Worm (Caenorhabditis elegans): ENCODE measurements around the gene F13H10.9.

F13H10.9 gene

DNA sequence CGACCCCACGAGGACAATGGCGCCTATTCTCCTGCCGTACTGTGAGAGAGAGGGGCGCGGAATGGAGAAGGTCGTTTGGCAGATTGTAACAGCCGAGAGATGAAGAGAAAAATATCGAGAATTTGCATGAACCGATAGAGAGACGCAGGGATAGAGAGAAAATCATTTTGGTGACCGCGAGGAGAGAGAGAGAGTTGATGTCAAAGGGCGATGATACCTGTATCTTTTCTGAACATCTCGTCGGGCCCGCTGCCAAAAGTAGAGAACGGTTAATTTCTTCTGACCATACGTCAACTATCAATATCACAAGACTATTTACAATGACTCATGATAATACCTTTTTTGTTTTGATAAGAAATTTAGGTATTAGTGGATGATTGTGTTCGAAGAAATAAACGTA lies 25.7 kb upstream of the F13H10.9 start:
- TF ChIP-seq mes-4 (tag; optimal IDR thresholded peaks at IDR 0.05), result no peak
- TF ChIP-seq ceh-79 (tag; optimal IDR thresholded peaks at IDR 0.05), result no peak
- no peak for TF ChIP-seq ztf-28 (GFP tag; IDR thresholded peaks at IDR 0.05)
- TF ChIP-seq Y95B8A.8 (GFP tag; IDR thresholded peaks at IDR 0.05), result no peak
- TF ChIP-seq F52B5.7 (tag; optimal IDR thresholded peaks at IDR 0.05), result no peak
- no peak for TF ChIP-seq hsf-1 (GFP tag; IDR thresholded peaks at IDR 0.05)
- no peak for TF ChIP-seq zfh-2 (GFP tag; conservative IDR thresholded peaks at IDR 0.05)
- TF ChIP-seq C06A6.2 (GFP tag; conservative IDR thresholded peaks at IDR 0.05), result peak; percentile 62; the same call in 1 of the 2 replicates
- no peak for TF ChIP-seq let-607 (tag; optimal IDR thresholded peaks at IDR 0.05)
- TF ChIP-seq nfya-1 (tag; optimal IDR thresholded peaks at IDR 0.05; ENCODE audit: borderline replicate concordance, insufficient read depth), result no peak
- no peak for TF ChIP-seq nfya-2 (GFP tag; IDR thresholded peaks at IDR 0.05)
- no peak for TF ChIP-seq snpc-3.4 (tag; optimal IDR thresholded peaks at IDR 0.05)
- no peak for TF ChIP-seq efl-1 (GFP tag; optimal IDR thresholded peaks at IDR 0.05)
- no peak for TF ChIP-seq cebp-1 (GFP tag; IDR thresholded peaks at IDR 0.05)
- TF ChIP-seq cebp-1 (tag; optimal IDR thresholded peaks at IDR 0.05), result peak; percentile 32
- TF ChIP-seq die-1 (tag; optimal IDR thresholded peaks at IDR 0.05), result no peak
- TF ChIP-seq ztf-26 (tag; optimal IDR thresholded peaks at IDR 0.05), result peak; percentile 66
- TF ChIP-seq madf-10 (tag; optimal IDR thresholded peaks at IDR 0.05), result no peak
- no peak for TF ChIP-seq dpff-1 (tag; optimal IDR thresholded peaks at IDR 0.05)
- TF ChIP-seq atf-7 (tag; optimal IDR thresholded peaks at IDR 0.05), result no peak
- no peak for TF ChIP-seq F39B2.1 (GFP tag; IDR thresholded peaks at IDR 0.05)
- no peak for TF ChIP-seq snpc-4 (GFP tag; optimal IDR thresholded peaks at IDR 0.05)
- TF ChIP-seq snpc-4 (tag; optimal IDR thresholded peaks at IDR 0.05), result no peak
- TF ChIP-seq somi-1 (GFP tag; optimal IDR thresholded peaks at IDR 0.05), result peak; percentile 37
- no peak for TF ChIP-seq ceh-27 (GFP tag; optimal IDR thresholded peaks at IDR 0.05)
- TF ChIP-seq cebp-2 (GFP tag; IDR thresholded peaks at IDR 0.05), result no peak
- TF ChIP-seq unc-62 (GFP tag; optimal IDR thresholded peaks at IDR 0.05), result no peak
- TF ChIP-seq nhr-120 (GFP tag; IDR thresholded peaks at IDR 0.05), result no peak
- TF ChIP-seq madf-3 (GFP tag; IDR thresholded peaks at IDR 0.05), result no peak
- no peak for TF ChIP-seq lag-1 (GFP tag; IDR thresholded peaks at IDR 0.05)
- no peak for TF ChIP-seq snpc-1.1 (tag; optimal IDR thresholded peaks at IDR 0.05; ENCODE audit: insufficient read depth)
- TF ChIP-seq ekl-4 (GFP tag; IDR thresholded peaks at IDR 0.05), result 0 out of 2 replicates have a peak, but pooled peaks have one; percentile 7
- no peak for TF ChIP-seq F23B12.7 (tag; optimal IDR thresholded peaks at IDR 0.05; ENCODE audit: insufficient read depth)
- no peak for TF ChIP-seq repo-1 (tag; optimal IDR thresholded peaks at IDR 0.05)
- no peak for TF ChIP-seq F57A8.1 (GFP tag; optimal IDR thresholded peaks at IDR 0.05)
- no peak for TF ChIP-seq sea-2 (GFP tag; IDR thresholded peaks at IDR 0.05)
- TF ChIP-seq madf-8 (GFP tag; conservative IDR thresholded peaks at IDR 0.05), result no peak
- no peak for TF ChIP-seq ztf-22 (GFP tag; optimal IDR thresholded peaks at IDR 0.05)
- no peak for TF ChIP-seq Y79H2A.3 (GFP tag; conservative IDR thresholded peaks at IDR 0.05)
- no peak for TF ChIP-seq Y53F4B.3 (GFP tag; IDR thresholded peaks at IDR 0.05)
- TF ChIP-seq zim-3 (tag; optimal IDR thresholded peaks at IDR 0.05), result no peak
- no peak for TF ChIP-seq mel-28 (tag; optimal IDR thresholded peaks at IDR 0.05; ENCODE audit: borderline replicate concordance)
- TF ChIP-seq B0336.3 (GFP tag; IDR thresholded peaks at IDR 0.05), result no peak
- peak; percentile 61 for TF ChIP-seq lin-40 (tag; optimal IDR thresholded peaks at IDR 0.05)
- no peak for TF ChIP-seq B0019.2 (GFP tag; conservative IDR thresholded peaks at IDR 0.05)
- TF ChIP-seq athp-1 (tag; optimal IDR thresholded peaks at IDR 0.05), result no peak
- no peak for TF ChIP-seq snpc-1.3 (tag; optimal IDR thresholded peaks at IDR 0.05; ENCODE audit: insufficient read depth)
- TF ChIP-seq ztf-25 (GFP tag; IDR thresholded peaks at IDR 0.05), result no peak
- no peak for TF ChIP-seq dpl-1 (GFP tag; optimal IDR thresholded peaks at IDR 0.05)
